Fruit fly (Drosophila melanogaster): ENCODE data around the gene CG42245.

CG42245 gene

dm6 chr3L:2585794-2586741, 45.4 kb upstream of the CG42245 start, which contains the start of gene msn (continued):
- TF ChIP-seq CG17568 (GFP tag; optimal IDR thresholded peaks at IDR 0.05), result no peak
- peak; percentile 50 for TF ChIP-seq CG3281 (GFP tag; optimal IDR thresholded peaks at IDR 0.05)
- no peak for TF ChIP-seq CG11695 (GFP tag; IDR thresholded peaks at IDR 0.05)
- peak; percentile 23 for TF ChIP-seq CG17802 (tag; optimal IDR thresholded peaks at IDR 0.05)
- peak; percentile 55 for TF ChIP-seq kah (GFP tag; optimal IDR thresholded peaks at IDR 0.05)
- TF ChIP-seq Blimp-1 (GFP tag; optimal IDR thresholded peaks at IDR 0.05), result no peak
- TF ChIP-seq Eip74EF (GFP tag; optimal IDR thresholded peaks at IDR 0.05), result peak in 1 of 2 experiments; percentile 47
- TF ChIP-seq lola (GFP tag; optimal IDR thresholded peaks at IDR 0.05), result no peak
- peak; percentile 65; the same call in 2 of the 3 replicates for TF ChIP-seq ci (GFP tag; IDR thresholded peaks at IDR 0.05)
- no peak for TF ChIP-seq CG3995 (GFP tag; optimal IDR thresholded peaks at IDR 0.05)
- peak; percentile 55 for TF ChIP-seq mirr (GFP tag; optimal IDR thresholded peaks at IDR 0.05)
- TF ChIP-seq dmrt11E (tag; optimal IDR thresholded peaks at IDR 0.05), result no peak
- TF ChIP-seq sima (GFP tag; optimal IDR thresholded peaks at IDR 0.05), result no peak
- no peak for TF ChIP-seq CG7271 (tag; optimal IDR thresholded peaks at IDR 0.05)
- peak; percentile 88; the same call in 2 of the 3 replicates for TF ChIP-seq CG34422 (GFP tag; IDR thresholded peaks at IDR 0.05)
- no peak for TF ChIP-seq CG15696 (tag; optimal IDR thresholded peaks at IDR 0.05)
- no peak for TF ChIP-seq CG4328 (GFP tag; optimal IDR thresholded peaks at IDR 0.05)
- no peak for TF ChIP-seq luna (GFP tag; optimal IDR thresholded peaks at IDR 0.05)
- peak; percentile 64 for TF ChIP-seq BEAF-32 (GFP tag; optimal IDR thresholded peaks at IDR 0.05)
- peak; percentile 77 for TF ChIP-seq Fer1 (GFP tag; optimal IDR thresholded peaks at IDR 0.05)
- no peak for TF ChIP-seq CG13123 (GFP tag; optimal IDR thresholded peaks at IDR 0.05)
- TF ChIP-seq sc (optimal IDR thresholded peaks at IDR 0.05), result no peak
- TF ChIP-seq sc (GFP tag; optimal IDR thresholded peaks at IDR 0.05), result no peak
- no peak for TF ChIP-seq chn (GFP tag; optimal IDR thresholded peaks at IDR 0.05)

dm6 chr3L:2586804-2587561, 44.5 kb upstream of the CG42245 start, which contains the start of gene RpL8:
Gene RpL8, plus strand, starts transcription at chr3L:2587456.
- TF ChIP-seq CG16779 (GFP tag; IDR thresholded peaks at IDR 0.05) (peak; percentile 75), CG11085 (GFP tag; IDR thresholded peaks at IDR 0.05) (peak; percentile 84), Lim3 (GFP tag; IDR thresholded peaks at IDR 0.05) (no peak), repo (GFP tag; optimal IDR thresholded peaks at IDR 0.05) (peak; percentile 66), Six4 (GFP tag; optimal IDR thresholded peaks at IDR 0.05) (peak; percentile 49), btn (GFP tag; optimal IDR thresholded peaks at IDR 0.05) (peak; percentile 83), crp (GFP tag; optimal IDR thresholded peaks at IDR 0.05) (peak in 1 of 2 experiments; percentile 34), HLHmδ (GFP tag; optimal IDR thresholded peaks at IDR 0.05) (peak; percentile 97), kni (GFP tag; optimal IDR thresholded peaks at IDR 0.05) (peak; percentile 59), Nf-YA (GFP tag; IDR thresholded peaks at IDR 0.05) (peak; percentile 70), odd (GFP tag; optimal IDR thresholded peaks at IDR 0.05) (peak; percentile 91), stwl (tag; optimal IDR thresholded peaks at IDR 0.05) (peak; percentile 30), CG6689 (GFP tag; IDR thresholded peaks at IDR 0.05) (peak; percentile 62; the same call in 1 of the 2 replicates), zfh1 (GFP tag; IDR thresholded peaks at IDR 0.05) (peak; percentile 89), B-H1 (GFP tag; IDR thresholded peaks at IDR 0.05) (peak; percentile 72), row (GFP tag; IDR thresholded peaks at IDR 0.05) (peak; percentile 88), CG2199 (GFP tag; IDR thresholded peaks at IDR 0.05) (no peak), chinmo (GFP tag; IDR thresholded peaks at IDR 0.05; ENCODE audit: partially characterized antibody) (0 out of 4 replicates have a peak, but pooled peaks have one; percentile 54), tgo (GFP tag; IDR thresholded peaks at IDR 0.05) (peak; percentile 63; the same call in 2 of the 3 replicates), Hmr (GFP tag; optimal IDR thresholded peaks at IDR 0.05) (peak; percentile 90), eyg (GFP tag; optimal IDR thresholded peaks at IDR 0.05) (peak; percentile 79), D (optimal IDR thresholded peaks at IDR 0.05) (no peak), D (GFP tag; optimal IDR thresholded peaks at IDR 0.05) (peak; percentile 77)
